Fruit fly (Drosophila melanogaster) whole organism, adult: ENCODE measurements around the gene CG32816.

Experiments
- CG1620 ChIP-seq: fragments of 200-800 bp; sonication (Bioruptor generic); optimal IDR thresholded peaks from 2 replicates; lab custom pipeline; 2016; ENCODE audit warnings: missing biosample characterization, missing genetic modification characterization
- CG7045 ChIP-seq: fragments of 200-800 bp; sonication (Bioruptor generic); optimal IDR thresholded peaks from 2 replicates; lab custom pipeline; 2017; ENCODE audit warnings: missing biosample characterization, mild to moderate bottlenecking, missing genetic modification characterization
- CG7101 ChIP-seq: fragments of 200-800 bp; sonication (Bioruptor generic); optimal IDR thresholded peaks from 2 replicates; lab custom pipeline; 2018; ENCODE audit warnings: missing biosample characterization, mild to moderate bottlenecking, missing genetic modification characterization, moderate library complexity
- Mnt ChIP-seq: fragments of 200-800 bp; sonication (Bioruptor generic); optimal IDR thresholded peaks from 2 replicates; lab custom pipeline; 2016; ENCODE audit warnings: missing biosample characterization, mild to moderate bottlenecking, missing genetic modification characterization
- bab1 ChIP-seq: fragments of 200-800 bp; sonication (Bioruptor generic); optimal IDR thresholded peaks from 3 replicates; lab custom pipeline; 2019; ENCODE audit warnings: missing biosample characterization, mild to moderate bottlenecking, missing genetic modification characterization, moderate library complexity
- cic ChIP-seq: fragments of 200-800 bp; sonication (Bioruptor generic); optimal IDR thresholded peaks from 2 replicates; lab custom pipeline; 2017; ENCODE audit warnings: missing biosample characterization, mild to moderate bottlenecking, missing genetic modification characterization, moderate library complexity
- cnc ChIP-seq, 2 experiments: fragments of >200 bp; optimal IDR thresholded peaks; 2 replicates each; lab custom pipeline; 2017
- pad ChIP-seq: fragments of 200-800 bp; sonication (Bioruptor generic); optimal IDR thresholded peaks from 3 replicates; lab custom pipeline; 2017; ENCODE audit warnings: missing biosample characterization, missing genetic modification characterization, mild to moderate bottlenecking, moderate library complexity, missing genetic modification reagents

DNA sequence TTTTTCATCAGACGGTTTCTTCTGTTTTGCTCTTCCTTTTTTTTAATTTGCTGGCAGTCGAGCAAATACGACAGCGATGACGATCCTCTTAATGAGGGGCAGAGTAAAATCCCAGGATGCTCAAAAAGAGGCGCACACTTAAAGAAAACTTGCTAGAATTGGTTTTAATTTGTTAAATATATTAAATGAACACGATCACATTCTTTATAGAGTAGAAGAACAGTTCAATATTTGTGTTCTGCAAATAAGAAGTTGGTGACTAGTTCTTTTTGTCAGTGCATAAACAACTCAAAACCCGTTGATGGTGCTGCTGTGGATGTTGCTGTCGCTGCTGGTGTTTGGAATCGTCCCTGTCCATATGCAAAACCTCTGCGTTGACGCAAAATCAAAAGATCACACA lies 22.3 kb downstream of the CG32816 start:
- TF ChIP-seq Mnt (GFP tag; lab: Kevin White, UChicago) (no peak), pad (GFP tag; lab: Kevin White, UChicago) (no peak), cnc (optimal IDR thresholded peaks at IDR 0.05; lab: Kevin White, UChicago) (no peak), bab1 (no peak), CG1620 (GFP tag; lab: Kevin White, UChicago) (no peak), cic (GFP tag; lab: Kevin White, UChicago) (no peak), CG7045 (GFP tag; lab: Kevin White, UChicago) (no peak), CG7101 (tag; lab: Kevin White, UChicago) (no peak)
